Fruit fly (Drosophila melanogaster) whole organism, embryonic: ENCODE measurements around the gene crq.

Experiments used
- Abd-B ChIP-seq: fragments of 200-800 bp; sonication (Bioruptor generic); optimal IDR thresholded peaks from 2 replicates; lab custom pipeline; 2018; ENCODE audit warnings: missing biosample characterization, mild to moderate bottlenecking, missing genetic modification characterization, moderate library complexity
- CG11398 ChIP-seq: fragments of 200-800 bp; sonication (Bioruptor generic); optimal IDR thresholded peaks from 2 replicates; lab custom pipeline; 2016; ENCODE audit warnings: missing biosample characterization, missing genetic modification characterization
- CG12219 ChIP-seq: fragments of 200-800 bp; sonication (Bioruptor generic); optimal IDR thresholded peaks from 3 replicates; lab custom pipeline; 2018; ENCODE audit warnings: missing biosample characterization, mild to moderate bottlenecking, missing genetic modification characterization
- CG12391 ChIP-seq: fragments of 200-800 bp; sonication (Bioruptor generic); optimal IDR thresholded peaks from 3 replicates; lab custom pipeline; 2018; ENCODE audit warnings: missing biosample characterization, mild to moderate bottlenecking, missing genetic modification characterization, moderate library complexity
- CG13894 ChIP-seq: fragments of 200-800 bp; sonication (Bioruptor generic); optimal IDR thresholded peaks from 3 replicates; lab custom pipeline; 2018; ENCODE audit warnings: missing biosample characterization, mild to moderate bottlenecking, missing genetic modification characterization, moderate library complexity
- CG14050 ChIP-seq: fragments of 200-800 bp; sonication (Bioruptor generic); IDR thresholded peaks from 3 replicates; pipeline ENCODE4 v1.3.6; 2022; ENCODE audit warnings: missing biosample characterization, missing genetic modification characterization
- CG15696 ChIP-seq: fragments of 200-800 bp; sonication (Bioruptor generic); optimal IDR thresholded peaks from 2 replicates; lab custom pipeline; 2019; ENCODE audit warnings: missing biosample characterization, mild to moderate bottlenecking, missing genetic modification characterization, moderate library complexity
- CG1647 ChIP-seq: fragments of 200-800 bp; sonication (Bioruptor generic); optimal IDR thresholded peaks from 3 replicates; lab custom pipeline; 2016; ENCODE audit warnings: missing biosample characterization, missing genetic modification characterization
- CG17359 ChIP-seq: fragments of 200-800 bp; sonication (Bioruptor generic); optimal IDR thresholded peaks from 3 replicates; lab custom pipeline; 2018; ENCODE audit warnings: missing biosample characterization, mild to moderate bottlenecking, missing genetic modification characterization, moderate library complexity
- CG17361 ChIP-seq: fragments of 200-800 bp; sonication (Bioruptor generic); IDR thresholded peaks from 3 replicates; pipeline ENCODE4 v1.3.6; 2022; ENCODE audit warnings: missing biosample characterization, missing genetic modification characterization
- CG17568 ChIP-seq: fragments of 200-800 bp; sonication (Bioruptor generic); optimal IDR thresholded peaks from 2 replicates; lab custom pipeline; 2018; ENCODE audit warnings: missing biosample characterization, mild to moderate bottlenecking, missing genetic modification characterization, moderate library complexity
- CG32772 ChIP-seq: fragments of 200-800 bp; sonication (Bioruptor generic); IDR thresholded peaks from 2 replicates; pipeline ENCODE4 v1.3.6; 2022; ENCODE audit warnings: missing biosample characterization, missing genetic modification characterization
- CG4328 ChIP-seq: fragments of 200-800 bp; sonication (Bioruptor generic); optimal IDR thresholded peaks from 3 replicates; lab custom pipeline; 2017; ENCODE audit warnings: missing biosample characterization, missing genetic modification reagents, missing genetic modification characterization
- CG5245 ChIP-seq: fragments of 200-800 bp; sonication (Bioruptor generic); optimal IDR thresholded peaks from 3 replicates; lab custom pipeline; 2016; ENCODE audit warnings: missing biosample characterization, missing genetic modification characterization
- CG7357 ChIP-seq: fragments of 200-800 bp; sonication (Bioruptor generic); IDR thresholded peaks from 3 replicates; pipeline ENCODE4 v1.3.6; 2022; ENCODE audit warnings: missing biosample characterization, missing genetic modification characterization
- CG7928 ChIP-seq: fragments of 200-800 bp; sonication (Bioruptor generic); optimal IDR thresholded peaks from 2 replicates; lab custom pipeline; 2017; ENCODE audit warnings: missing biosample characterization, mild to moderate bottlenecking, missing genetic modification characterization
- CG7987 ChIP-seq: fragments of 200-800 bp; sonication (Bioruptor generic); optimal IDR thresholded peaks from 2 replicates; lab custom pipeline; 2018; ENCODE audit warnings: missing biosample characterization, mild to moderate bottlenecking, missing genetic modification characterization, moderate library complexity
- CG8765 ChIP-seq: fragments of 200-800 bp; sonication (Bioruptor generic); IDR thresholded peaks from 2 replicates; pipeline ENCODE4 v1.3.6; 2022; ENCODE audit warnings: missing biosample characterization, missing genetic modification characterization
- CG8944 ChIP-seq: fragments of 200-800 bp; sonication (Bioruptor generic); optimal IDR thresholded peaks from 3 replicates; lab custom pipeline; 2016; ENCODE audit warnings: missing biosample characterization, missing genetic modification characterization
- CG9876 ChIP-seq: fragments of 200-800 bp; sonication (Bioruptor generic); optimal IDR thresholded peaks from 2 replicates; lab custom pipeline; 2016; ENCODE audit warnings: missing biosample characterization, missing genetic modification characterization
- Dad ChIP-seq: fragments of 200-800 bp; sonication (Bioruptor generic); optimal IDR thresholded peaks from 3 replicates; lab custom pipeline; 2016; ENCODE audit warnings: missing biosample characterization, missing genetic modification characterization
- Deaf1 ChIP-seq: fragments of 200-800 bp; optimal IDR thresholded peaks from 3 replicates; lab custom pipeline; 2019; ENCODE audit warnings: missing biosample characterization, mild to moderate bottlenecking, missing genetic modification characterization, moderate library complexity
- E2f2 ChIP-seq: fragments of 200-800 bp; sonication (Bioruptor generic); IDR thresholded peaks from 2 replicates; pipeline ENCODE4 v1.3.6; 2022; ENCODE audit warnings: missing biosample characterization, missing genetic modification characterization
- HHEX ChIP-seq: fragments of 200-800 bp; sonication (Bioruptor generic); optimal IDR thresholded peaks from 3 replicates; lab custom pipeline; 2017; ENCODE audit warnings: missing biosample characterization, mild to moderate bottlenecking, missing genetic modification characterization, missing genetic modification reagents
- Hey ChIP-seq: fragments of 200-800 bp; sonication (Bioruptor generic); optimal IDR thresholded peaks from 3 replicates; lab custom pipeline; 2018; ENCODE audit warnings: missing biosample characterization, mild to moderate bottlenecking, missing genetic modification characterization
- MTF-1 ChIP-seq: fragments of 200-800 bp; sonication (Bioruptor generic); optimal IDR thresholded peaks from 2 replicates; lab custom pipeline; 2018; ENCODE audit warnings: missing biosample characterization, mild to moderate bottlenecking, missing genetic modification characterization, borderline replicate concordance
- Mad ChIP-seq: fragments of 200-800 bp; sonication (Bioruptor generic); optimal IDR thresholded peaks from 2 replicates; lab custom pipeline; 2016; ENCODE audit warnings: missing biosample characterization, missing genetic modification characterization
- Meics ChIP-seq: fragments of 200-800 bp; sonication (Bioruptor generic); optimal IDR thresholded peaks from 2 replicates; lab custom pipeline; 2017; ENCODE audit warnings: missing biosample characterization, mild to moderate bottlenecking, missing genetic modification characterization
- Pdp1 ChIP-seq, 2 experiments: fragments of 200-800 bp; sonication (Bioruptor generic); optimal IDR thresholded peaks; 3 replicates each; lab custom pipeline; 2016; ENCODE audit warnings: missing biosample characterization in 2 of 2, missing genetic modification characterization in 2 of 2, mild to moderate bottlenecking in 1 of 2, moderate library complexity in 1 of 2
- Xrp1 ChIP-seq: fragments of 200-800 bp; sonication (Bioruptor generic); IDR thresholded peaks from 2 replicates; pipeline ENCODE4 v1.3.6; 2022; ENCODE audit warnings: missing biosample characterization, missing genetic modification characterization
- ab ChIP-seq: fragments of 200-800 bp; sonication (Bioruptor generic); optimal IDR thresholded peaks from 2 replicates; lab custom pipeline; 2016; ENCODE audit warnings: missing biosample characterization, missing genetic modification characterization
- ac ChIP-seq: fragments of 200-800 bp; sonication (Bioruptor generic); optimal IDR thresholded peaks from 3 replicates; lab custom pipeline; 2017; ENCODE audit warnings: missing biosample characterization, mild to moderate bottlenecking, missing genetic modification characterization
- ap ChIP-seq: fragments of 200-800 bp; sonication (Bioruptor generic); IDR thresholded peaks from 2 replicates; pipeline ENCODE4 v1.3.6; 2022; ENCODE audit warnings: missing biosample characterization, missing genetic modification characterization
- bcd ChIP-seq: fragments of 200-800 bp; sonication (Bioruptor generic); optimal IDR thresholded peaks from 2 replicates; lab custom pipeline; 2017; ENCODE audit warnings: missing biosample characterization, mild to moderate bottlenecking, missing genetic modification characterization
- chinmo ChIP-seq: fragments of 200-800 bp; sonication (Bioruptor generic); IDR thresholded peaks from 4 replicates; pipeline ENCODE4 v1.3.6; 2022; ENCODE audit warnings: missing biosample characterization, missing genetic modification characterization; ENCODE audit not compliant: partially characterized antibody
- dan ChIP-seq: fragments of 200-800 bp; sonication (Bioruptor generic); IDR thresholded peaks from 2 replicates; pipeline ENCODE4 v1.3.6; 2022; ENCODE audit warnings: missing biosample characterization, missing genetic modification characterization
- grn ChIP-seq: fragments of 200-800 bp; sonication (Bioruptor generic); optimal IDR thresholded peaks from 3 replicates; lab custom pipeline; 2017; ENCODE audit warnings: missing biosample characterization, missing genetic modification characterization
- ham ChIP-seq: fragments of 200-800 bp; sonication (Bioruptor generic); IDR thresholded peaks from 2 replicates; pipeline ENCODE4 v1.3.6; 2022; ENCODE audit warnings: missing biosample characterization, missing genetic modification characterization
- hkb ChIP-seq, 2 experiments: fragments of 200-800 bp in 1 of 2; fragments of >200 bp in 1 of 2; sonication (Bioruptor generic) in 1 of 2; IDR thresholded peaks in 1 of 2; optimal IDR thresholded peaks in 1 of 2; 2 replicates each; pipeline versions ENCODE4 v1.3.6 to Lab custom; 2017 to 2022; ENCODE audit warnings: missing biosample characterization in 1 of 2, missing genetic modification characterization in 1 of 2
- pho ChIP-seq: fragments of 200-800 bp; sonication (Bioruptor generic); optimal IDR thresholded peaks from 2 replicates; lab custom pipeline; 2016; ENCODE audit warnings: missing biosample characterization, missing genetic modification characterization
- rib ChIP-seq: fragments of 200-800 bp; sonication (Bioruptor generic); IDR thresholded peaks from 2 replicates; pipeline ENCODE4 v1.3.6; 2022; ENCODE audit warnings: missing biosample characterization, missing genetic modification characterization
- scrt ChIP-seq: fragments of 200-800 bp; sonication (Bioruptor generic); optimal IDR thresholded peaks from 2 replicates; lab custom pipeline; 2018; ENCODE audit warnings: missing biosample characterization, mild to moderate bottlenecking, missing genetic modification characterization, moderate library complexity
- sisA ChIP-seq: fragments of 200-800 bp; sonication (Bioruptor generic); IDR thresholded peaks from 2 replicates; pipeline ENCODE4 v1.3.6; 2022; ENCODE audit warnings: missing biosample characterization, missing genetic modification characterization
- tna ChIP-seq: fragments of 200-800 bp; sonication (Bioruptor generic); IDR thresholded peaks from 2 replicates; pipeline ENCODE4 v1.3.6; 2022; ENCODE audit warnings: missing biosample characterization, missing genetic modification characterization; ENCODE audit not compliant: partially characterized antibody
- toy ChIP-seq: fragments of 200-800 bp; sonication (Bioruptor generic); IDR thresholded peaks from 2 replicates; pipeline ENCODE4 v1.3.6; 2022; ENCODE audit warnings: missing biosample characterization, missing genetic modification characterization
- trh ChIP-seq: fragments of 200-800 bp; sonication (Bioruptor generic); optimal IDR thresholded peaks from 2 replicates; lab custom pipeline; 2016; ENCODE audit warnings: missing biosample characterization, missing genetic modification characterization
- vfl ChIP-seq: fragments of 200-800 bp; sonication (Bioruptor generic); optimal IDR thresholded peaks from 2 replicates; lab custom pipeline; 2016; ENCODE audit warnings: missing biosample characterization, missing genetic modification characterization

crq gene

dm6 chr2L:485825-486240 lies 33.0 kb upstream of the crq start (continued):
- TF ChIP-seq ham (GFP tag; lab: Robert Waterston, UW): no peak
- peak; percentile 93 for TF ChIP-seq Xrp1
- peak; percentile 96 for TF ChIP-seq CG17568 (GFP tag; lab: Kevin White, UChicago)
- peak; percentile 85 for TF ChIP-seq CG12219 (GFP tag; lab: Kevin White, UChicago)
- peak; percentile 89 for TF ChIP-seq CG17359 (tag; lab: Kevin White, UChicago)
- no peak for TF ChIP-seq hkb (optimal IDR thresholded peaks at IDR 0.05; lab: Kevin White, UChicago)
- peak; percentile 94 for TF ChIP-seq hkb (GFP tag; IDR thresholded peaks at IDR 0.05; lab: Robert Waterston, UW)
- TF ChIP-seq Hey (tag; lab: Kevin White, UChicago): peak; percentile 97
- peak; percentile 56 for TF ChIP-seq CG32772 (GFP tag; lab: Robert Waterston, UW)
- TF ChIP-seq vfl (GFP tag; lab: Kevin White, UChicago): peak; percentile 24
- TF ChIP-seq, all 482 proteins: peak for 415

dm6 chr2L:485127-485824 lies 32.5 kb upstream of the crq start:
- TF ChIP-seq CG17361 (no peak), sisA (GFP tag; lab: Robert Waterston, UW) (no peak), Pdp1 (GFP tag; optimal IDR thresholded peaks at IDR 0.05; lab: Kevin White, UChicago) (peak in 1 of 2 experiments; percentile 93), toy (GFP tag; lab: Robert Waterston, UW) (no peak), MTF-1 (no peak), bcd (GFP tag; lab: Kevin White, UChicago) (no peak), grn (GFP tag; lab: Kevin White, UChicago) (no peak), scrt (no peak), CG8944 (GFP tag; lab: Kevin White, UChicago) (no peak), CG13894 (peak; percentile 84), CG7928 (GFP tag; lab: Kevin White, UChicago) (no peak), CG4328 (GFP tag; lab: Kevin White, UChicago) (no peak), Mad (no peak), CG7987 (GFP tag; lab: Kevin White, UChicago) (peak; percentile 54), chinmo (GFP tag; lab: Robert Waterston, UW) (0 out of 4 replicates have a peak, but pooled peaks have one; percentile 45), CG12391 (no peak), CG15696 (tag; lab: Kevin White, UChicago) (no peak), ap (GFP tag; lab: Robert Waterston, UW) (no peak), Abd-B (GFP tag; lab: Kevin White, UChicago) (no peak), CG1647 (no peak), CG7357 (GFP tag; lab: Robert Waterston, UW) (0 out of 3 replicates have a peak, but pooled peaks have one; percentile 49), CG8765 (GFP tag; lab: Robert Waterston, UW) (no peak), CG5245 (GFP tag; lab: Kevin White, UChicago) (no peak), ac (GFP tag; lab: Kevin White, UChicago) (no peak), Dad (GFP tag; lab: Kevin White, UChicago) (no peak), dan (GFP tag; lab: Robert Waterston, UW) (no peak), pho (GFP tag; lab: Kevin White, UChicago) (no peak), E2f2 (no peak), CG11398 (GFP tag; lab: Kevin White, UChicago) (no peak), Meics (no peak), Deaf1 (tag; lab: Kevin White, UChicago) (peak; percentile 34), CG9876 (no peak), rib (GFP tag; lab: Robert Waterston, UW) (no peak), ab (GFP tag; lab: Kevin White, UChicago) (peak; percentile 4), trh (GFP tag; lab: Kevin White, UChicago) (no peak), HHEX (GFP tag; lab: Kevin White, UChicago) (no peak), CG14050 (no peak), tna (GFP tag; lab: Robert Waterston, UW) (0 out of 2 replicates have a peak, but pooled peaks have one; percentile 44)
